Worm (Caenorhabditis elegans): ENCODE results near the gene Y32H12A.1.

DNA sequence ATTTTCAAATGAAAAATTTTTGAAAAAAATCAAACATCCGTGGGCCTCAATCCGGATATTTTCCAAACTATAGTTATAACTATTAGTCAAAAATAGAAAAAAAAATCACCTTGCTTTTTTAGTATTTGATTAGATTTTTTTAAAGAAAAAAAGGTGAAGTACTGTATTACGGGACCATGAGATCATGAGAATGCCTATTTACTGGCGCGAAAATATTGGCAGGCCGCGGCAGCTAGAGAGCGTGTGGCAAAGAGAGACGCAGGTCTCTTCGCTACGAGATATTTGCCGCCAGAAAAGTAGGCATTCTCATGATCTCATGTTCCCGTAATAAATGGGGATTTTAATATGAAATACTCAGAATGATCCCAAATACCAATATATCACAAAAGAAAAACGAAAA, 43.0 kb downstream of the Y32H12A.1 start:
- TF ChIP-seq R02D3.7 (tag; optimal IDR thresholded peaks at IDR 0.05), result no peak
- TF ChIP-seq nhr-77 (tag; optimal IDR thresholded peaks at IDR 0.05), result no peak
- no peak for TF ChIP-seq nhr-11 (tag; optimal IDR thresholded peaks at IDR 0.05)
- no peak for TF ChIP-seq snpc-4 (tag; optimal IDR thresholded peaks at IDR 0.05)
- no peak for TF ChIP-seq mbf-1 (tag; optimal IDR thresholded peaks at IDR 0.05)
- no peak for TF ChIP-seq lin-13 (GFP tag; optimal IDR thresholded peaks at IDR 0.05)
- TF ChIP-seq F13H6.1 (tag; optimal IDR thresholded peaks at IDR 0.05), result no peak
- no peak for TF ChIP-seq elt-3 (tag; optimal IDR thresholded peaks at IDR 0.05)
- no peak for TF ChIP-seq crh-2 (tag; optimal IDR thresholded peaks at IDR 0.05)
- TF ChIP-seq skn-1 (tag; optimal IDR thresholded peaks at IDR 0.05), result no peak
- no peak for TF ChIP-seq blmp-1 (tag; optimal IDR thresholded peaks at IDR 0.05; ENCODE audit: insufficient read depth)
